Worm (Caenorhabditis elegans) whole organism, L1 larva: ENCODE results near the gene nhr-52.

Experiments
- C04F5.9 ChIP-seq: sonication (generic microtip); optimal IDR thresholded peaks from 2 replicates; lab custom pipeline; 2016; ENCODE audit warnings: missing genetic modification characterization, missing compliant biosample characterization
- C16A3.4 ChIP-seq: fragments of 150-350 bp; optimal IDR thresholded peaks from 2 replicates; lab custom pipeline; 2014; ENCODE audit warnings: missing biosample characterization, missing genetic modification characterization
- alr-1 ChIP-seq: fragments of 200-800 bp; sonication (Bioruptor generic); optimal IDR thresholded peaks from 2 replicates; lab custom pipeline; 2018; ENCODE audit warnings: borderline replicate concordance, mild to moderate bottlenecking, missing genetic modification characterization, missing compliant biosample characterization
- ama-1 ChIP-seq: fragments of 150-350 bp; optimal IDR thresholded peaks from 2 replicates; lab custom pipeline; 2014
- blmp-1 ChIP-seq: fragments of 150-350 bp; optimal IDR thresholded peaks from 2 replicates; lab custom pipeline; 2014; ENCODE audit warnings: missing biosample characterization, missing genetic modification characterization
- ceh-63 ChIP-seq: fragments of 200-800 bp; sonication (Bioruptor generic); optimal IDR thresholded peaks from 2 replicates; lab custom pipeline; 2018; ENCODE audit warnings: mild to moderate bottlenecking, missing genetic modification characterization, missing compliant biosample characterization
- ceh-8 ChIP-seq: fragments of 200-800 bp; sonication (Bioruptor generic); optimal IDR thresholded peaks from 2 replicates; lab custom pipeline; 2018; ENCODE audit warnings: mild to moderate bottlenecking, missing genetic modification characterization, moderate library complexity, missing compliant biosample characterization
- ceh-88 ChIP-seq: fragments of 200-800 bp; sonication (Bioruptor generic); IDR thresholded peaks from 2 replicates; pipeline ENCODE4 v1.3.6; 2022; ENCODE audit warnings: missing genetic modification characterization, missing compliant biosample characterization
- ces-1 ChIP-seq: fragments of 150-350 bp; optimal IDR thresholded peaks from 2 replicates; lab custom pipeline; 2014; ENCODE audit warnings: missing biosample characterization, missing genetic modification reagents, missing genetic modification characterization
- efl-1 ChIP-seq, 4 experiments: fragments of 150-350 bp; optimal IDR thresholded peaks in 3 of 4; peaks in 1 of 4; 1 replicate in 1 of 4; 2 replicates in 3 of 4; lab custom pipeline; 2014; ENCODE audit warnings: missing biosample characterization in 2 of 4, missing genetic modification characterization in 2 of 4, missing genetic modification reagents in 2 of 4
- egl-13 ChIP-seq: sonication (generic microtip); optimal IDR thresholded peaks from 2 replicates; lab custom pipeline; 2016; ENCODE audit warnings: missing genotype, missing genetic modification reagents, missing genetic modification characterization, missing compliant biosample characterization
- egl-27 ChIP-seq, 2 experiments: fragments of 150-350 bp in 1 of 2; sonication (generic microtip); optimal IDR thresholded peaks; 3 replicates each; lab custom pipeline; 2017 to 2018; ENCODE audit warnings: missing biosample characterization in 2 of 2, missing genetic modification characterization in 2 of 2, missing genetic modification reagents in 2 of 2
- elt-3 ChIP-seq, 6 experiments: fragments of 150-350 bp in 1 of 6; sonication (generic microtip); optimal IDR thresholded peaks; 2 replicates each; lab custom pipeline; 2017 to 2018; ENCODE audit warnings: missing biosample characterization in 6 of 6, missing genetic modification characterization in 6 of 6, inconsistent platforms in 1 of 6
- fkh-10 ChIP-seq: sonication (generic microtip); optimal IDR thresholded peaks from 2 replicates; lab custom pipeline; 2017; ENCODE audit warnings: missing biosample characterization, missing genetic modification reagents, missing genetic modification characterization
- fkh-4 ChIP-seq: sonication (generic microtip); optimal IDR thresholded peaks from 2 replicates; lab custom pipeline; 2016; ENCODE audit warnings: missing compliant biosample characterization, missing genetic modification characterization, borderline replicate concordance
- fos-1 ChIP-seq: fragments of 150-350 bp; optimal IDR thresholded peaks from 2 replicates; lab custom pipeline; 2014; ENCODE audit warnings: missing biosample characterization, missing genetic modification characterization
- grh-1 ChIP-seq: fragments of 200-800 bp; sonication (Bioruptor generic); IDR thresholded peaks from 2 replicates; pipeline ENCODE4 v1.3.6; 2022; ENCODE audit warnings: missing genetic modification reagents, missing genetic modification characterization, missing compliant biosample characterization
- hlh-4 ChIP-seq: sonication (generic microtip); optimal IDR thresholded peaks from 2 replicates; lab custom pipeline; 2016; ENCODE audit warnings: mild to moderate bottlenecking, missing genetic modification characterization, missing compliant biosample characterization
- irx-1 ChIP-seq: sonication (generic microtip); optimal IDR thresholded peaks from 2 replicates; lab custom pipeline; 2016; ENCODE audit warnings: missing genetic modification characterization, missing compliant biosample characterization
- isw-1 ChIP-seq: fragments of 200-800 bp; sonication (Bioruptor generic); IDR thresholded peaks from 2 replicates; pipeline ENCODE4 v1.3.6; 2022; ENCODE audit warnings: missing genetic modification characterization, missing compliant biosample characterization
- lin-13 ChIP-seq: fragments of 150-350 bp; optimal IDR thresholded peaks from 2 replicates; lab custom pipeline; 2014; ENCODE audit warnings: missing biosample characterization, missing genetic modification reagents, missing genetic modification characterization
- lin-14 ChIP-seq: fragments of 200-800 bp; sonication (Bioruptor generic); optimal IDR thresholded peaks from 2 replicates; lab custom pipeline; 2018; ENCODE audit warnings: mild to moderate bottlenecking, missing genetic modification characterization, moderate library complexity, missing compliant biosample characterization
- lin-15B ChIP-seq: fragments of 150-350 bp; sonication (generic microtip); optimal IDR thresholded peaks from 3 replicates; lab custom pipeline; 2014; ENCODE audit warnings: missing biosample characterization, missing genetic modification characterization
- lin-39 ChIP-seq: fragments of 150-350 bp; optimal IDR thresholded peaks from 2 replicates; lab custom pipeline; 2014; ENCODE audit warnings: missing biosample characterization, missing genetic modification reagents, missing genetic modification characterization
- lsy-2 ChIP-seq, 2 experiments: fragments of 150-350 bp; optimal IDR thresholded peaks; 2 replicates each; lab custom pipeline; 2014; ENCODE audit warnings: missing biosample characterization in 2 of 2, missing genetic modification characterization in 2 of 2
- mdl-1 ChIP-seq, 2 experiments: fragments of 150-350 bp; optimal IDR thresholded peaks; 2 replicates each; lab custom pipeline; 2014 to 2017; ENCODE audit warnings: missing biosample characterization in 2 of 2, missing genetic modification characterization in 2 of 2, inconsistent platforms in 1 of 2
- mef-2 ChIP-seq: fragments of 150-350 bp; optimal IDR thresholded peaks from 2 replicates; lab custom pipeline; 2014; ENCODE audit warnings: missing biosample characterization, missing genetic modification characterization
- mep-1 ChIP-seq: fragments of 150-350 bp; optimal IDR thresholded peaks from 2 replicates; lab custom pipeline; 2014; ENCODE audit warnings: missing biosample characterization, missing genetic modification characterization
- nhr-11 ChIP-seq: fragments of 150-350 bp; optimal IDR thresholded peaks from 2 replicates; lab custom pipeline; 2014; ENCODE audit warnings: missing biosample characterization, missing genetic modification characterization
- nhr-20 ChIP-seq: sonication (generic microtip); optimal IDR thresholded peaks from 2 replicates; lab custom pipeline; 2016; ENCODE audit warnings: mild to moderate bottlenecking, missing genetic modification characterization, missing compliant biosample characterization
- nhr-47 ChIP-seq: sonication (generic microtip); optimal IDR thresholded peaks from 2 replicates; lab custom pipeline; 2016; ENCODE audit warnings: mild to moderate bottlenecking, missing genetic modification characterization, moderate library complexity, missing compliant biosample characterization
- nhr-76 ChIP-seq: sonication (generic microtip); optimal IDR thresholded peaks from 2 replicates; lab custom pipeline; 2017; ENCODE audit warnings: missing biosample characterization, missing genetic modification characterization
- nhr-84 ChIP-seq: sonication (generic microtip); optimal IDR thresholded peaks from 2 replicates; lab custom pipeline; 2017; ENCODE audit warnings: missing biosample characterization, missing genetic modification characterization
- nhr-85 ChIP-seq: sonication (generic microtip); peaks from one replicate; lab custom pipeline; 2016; ENCODE audit warnings: missing genetic modification characterization, inconsistent platforms, missing compliant biosample characterization
- nhr-90 ChIP-seq: sonication (generic microtip); optimal IDR thresholded peaks from 2 replicates; lab custom pipeline; 2016; ENCODE audit warnings: mild to moderate bottlenecking, missing genetic modification characterization, missing compliant biosample characterization; ENCODE audit not compliant: poor library complexity
- pax-3 ChIP-seq: fragments of 200-800 bp; sonication (Bioruptor generic); optimal IDR thresholded peaks from 2 replicates; lab custom pipeline; 2018; ENCODE audit warnings: mild to moderate bottlenecking, missing genetic modification characterization, moderate library complexity, missing compliant biosample characterization
- pqm-1 ChIP-seq: sonication (generic microtip); optimal IDR thresholded peaks from 3 replicates; lab custom pipeline; 2017; ENCODE audit warnings: missing biosample characterization, missing genetic modification characterization
- skn-1 ChIP-seq: fragments of 150-350 bp; optimal IDR thresholded peaks from 2 replicates; lab custom pipeline; 2014; ENCODE audit warnings: missing biosample characterization, missing genetic modification characterization
- snu-23 ChIP-seq: sonication (generic microtip); optimal IDR thresholded peaks from 2 replicates; lab custom pipeline; 2016; ENCODE audit warnings: missing genetic modification characterization, missing compliant biosample characterization
- sox-4 ChIP-seq: sonication (generic microtip); optimal IDR thresholded peaks from 2 replicates; lab custom pipeline; 2016; ENCODE audit warnings: missing genetic modification characterization, missing compliant biosample characterization
- sptf-1 ChIP-seq: fragments of 150-350 bp; optimal IDR thresholded peaks from 2 replicates; lab custom pipeline; 2014; ENCODE audit warnings: missing biosample characterization, missing genetic modification characterization
- tbx-2 ChIP-seq: sonication (generic microtip); optimal IDR thresholded peaks from 2 replicates; lab custom pipeline; 2016; ENCODE audit warnings: missing genetic modification characterization, missing compliant biosample characterization
- unc-62 ChIP-seq: fragments of 150-350 bp; optimal IDR thresholded peaks from 2 replicates; lab custom pipeline; 2014; ENCODE audit warnings: missing biosample characterization, missing genetic modification reagents, missing genetic modification characterization
- zag-1 ChIP-seq: fragments of 150-350 bp; optimal IDR thresholded peaks from 2 replicates; lab custom pipeline; 2014; ENCODE audit warnings: missing biosample characterization, missing genetic modification characterization
- zip-4 ChIP-seq: fragments of 200-800 bp; sonication (Bioruptor generic); optimal IDR thresholded peaks from 2 replicates; lab custom pipeline; 2018; ENCODE audit warnings: mild to moderate bottlenecking, missing genetic modification characterization, moderate library complexity, missing compliant biosample characterization

nhr-52 gene

DNA sequence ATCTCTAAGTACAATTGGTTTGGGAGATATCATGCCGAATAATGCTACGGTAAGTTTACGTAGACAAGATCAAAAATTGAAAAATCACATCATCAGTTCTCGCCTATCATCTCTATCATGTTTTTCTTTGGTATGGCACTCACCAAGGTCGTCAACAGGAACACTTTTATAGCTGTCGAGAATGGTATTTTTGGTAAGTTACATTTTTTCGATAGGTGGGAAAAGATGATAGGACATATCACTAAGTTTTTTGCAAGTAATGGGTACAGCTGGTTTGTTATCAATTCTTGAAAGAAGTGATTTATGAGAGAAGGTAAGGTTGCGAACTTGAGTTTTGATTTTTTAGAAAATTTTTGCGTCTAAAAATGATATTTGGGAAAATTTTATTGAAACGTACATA, 30.7 kb downstream of the nhr-52 start (continued):
- TF ChIP-seq nhr-90 (peak; percentile 11), grh-1 (GFP tag; lab: Robert Waterston, UW) (no peak; the same call in 1 of the 2 replicates), nhr-47 (no peak), sptf-1 (no peak), sox-4 (no peak), pax-3 (tag; lab: Kevin White, UChicago) (no peak), fkh-10 (GFP tag; lab: Kevin White, UChicago) (no peak), mef-2 (tag; lab: Kevin White, UChicago) (no peak), lin-14 (GFP tag; lab: Kevin White, UChicago) (peak; percentile 71), ceh-8 (GFP tag; lab: Kevin White, UChicago) (no peak), unc-62 (GFP tag; lab: Kevin White, UChicago) (no peak), lin-13 (no peak), zip-4 (no peak), nhr-76 (tag; lab: Kevin White, UChicago) (no peak), skn-1 (tag; lab: Kevin White, UChicago) (no peak), elt-3 (tag; optimal IDR thresholded peaks at IDR 0.05; lab: Kevin White, UChicago) (peak in 5 of 6 experiments; percentile 32 to 98 (median 74)), snu-23 (no peak), lin-15B (tag; lab: Kevin White, UChicago) (no peak), ceh-63 (GFP tag; lab: Kevin White, UChicago) (no peak), egl-27 (tag; optimal IDR thresholded peaks at IDR 0.05; lab: Kevin White, UChicago) (no peak), fos-1 (tag; lab: Kevin White, UChicago) (no peak), C04F5.9 (no peak), C16A3.4 (tag; lab: Kevin White, UChicago) (no peak), isw-1 (no peak), ama-1 (lab: Kevin White, UChicago) (no peak), mep-1 (tag; lab: Kevin White, UChicago) (no peak), zag-1 (no peak), lin-39 (tag; lab: Kevin White, UChicago) (no peak), ceh-88 (no peak), irx-1 (tag; lab: Kevin White, UChicago) (no peak), lsy-2 (tag; optimal IDR thresholded peaks at IDR 0.05; lab: Kevin White, UChicago) (peak in 1 of 2 experiments; percentile 46), efl-1 (optimal IDR thresholded peaks at IDR 0.05; lab: Kevin White, UChicago) (no peak), efl-1 (GFP tag; optimal IDR thresholded peaks at IDR 0.05 in 1 of 2; lab: Kevin White, UChicago) (peak in 1 of 2 experiments; percentile 21)

DNA sequence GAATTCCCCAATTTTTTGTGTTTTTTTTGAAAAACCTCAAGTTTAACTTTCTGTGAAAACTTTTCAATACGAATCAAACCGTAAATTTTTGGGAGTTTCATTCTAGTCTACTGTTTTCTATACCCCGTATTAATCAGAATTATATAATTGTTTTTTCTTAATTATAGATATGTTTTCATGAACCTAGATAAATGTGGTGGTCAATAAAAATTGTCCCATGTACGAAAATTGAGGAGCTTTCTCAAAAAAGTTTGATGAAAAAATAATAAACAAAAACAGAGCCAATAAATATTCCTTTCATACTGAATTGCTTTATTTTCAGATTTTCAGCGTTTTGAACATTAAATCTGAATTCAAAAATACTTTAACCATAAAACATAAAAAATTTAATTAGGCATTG, 33.1 kb downstream of the nhr-52 start, which contains the start of gene Y6E2A.1:
Gene Y6E2A.1, minus strand, starts transcription at position 101 of the 400 bp plus-strand sequence.
- TF ChIP-seq nhr-84 (tag; lab: Kevin White, UChicago) = no peak
- TF ChIP-seq alr-1 (tag; lab: Kevin White, UChicago) = no peak
- TF ChIP-seq hlh-4 (tag; lab: Kevin White, UChicago) = no peak
- TF ChIP-seq ceh-63 (GFP tag; lab: Kevin White, UChicago) = no peak
- no peak for TF ChIP-seq ces-1 (GFP tag; lab: Kevin White, UChicago)
- no peak for TF ChIP-seq mdl-1 (tag; optimal IDR thresholded peaks at IDR 0.05; lab: Kevin White, UChicago)
- no peak for TF ChIP-seq grh-1 (GFP tag; lab: Robert Waterston, UW)
- no peak for TF ChIP-seq fkh-4 (tag; lab: Kevin White, UChicago)
- TF ChIP-seq blmp-1 = no peak
- TF ChIP-seq tbx-2 (tag; lab: Kevin White, UChicago) = no peak
- TF ChIP-seq ceh-8 (GFP tag; lab: Kevin White, UChicago) = no peak
- no peak for TF ChIP-seq lin-39 (tag; lab: Kevin White, UChicago)
- TF ChIP-seq pqm-1 (tag; lab: Kevin White, UChicago) = no peak
- TF ChIP-seq nhr-11 (tag; lab: Kevin White, UChicago) = no peak
- no peak for TF ChIP-seq egl-13
- no peak for TF ChIP-seq nhr-85 (tag; lab: Kevin White, UChicago)
- no peak for TF ChIP-seq fos-1 (tag; lab: Kevin White, UChicago)
- no peak for TF ChIP-seq nhr-20
